Fruit fly (Drosophila melanogaster) whole organism, embryonic: ENCODE measurements around the gene Sr-CI.

ENCODE experiments used
- Atf3 ChIP-seq: fragments of 200-800 bp; sonication (Bioruptor generic); optimal IDR thresholded peaks from 3 replicates; lab custom pipeline; 2016; ENCODE audit warnings: missing biosample characterization, missing genetic modification characterization
- B-H1 ChIP-seq: fragments of 200-800 bp; sonication (Bioruptor generic); IDR thresholded peaks from 3 replicates; pipeline ENCODE4 v1.3.6; 2022; ENCODE audit warnings: missing biosample characterization, missing genetic modification characterization
- Bgb ChIP-seq: fragments of 200-800 bp; sonication (Bioruptor generic); IDR thresholded peaks from 2 replicates; pipeline ENCODE4 v1.3.6; 2022; ENCODE audit warnings: missing biosample characterization, missing genetic modification characterization; ENCODE audit not compliant: partially characterized antibody
- C15 ChIP-seq: fragments of 200-800 bp; sonication (Bioruptor generic); IDR thresholded peaks from 3 replicates; pipeline ENCODE4 v1.3.6; 2022; ENCODE audit warnings: missing biosample characterization, missing genetic modification characterization
- CG10366 ChIP-seq: fragments of 200-800 bp; sonication (Bioruptor generic); IDR thresholded peaks from 2 replicates; pipeline ENCODE4 v1.3.6; 2022; ENCODE audit warnings: missing biosample characterization, missing genetic modification characterization
- CG11398 ChIP-seq: fragments of 200-800 bp; sonication (Bioruptor generic); optimal IDR thresholded peaks from 2 replicates; lab custom pipeline; 2016; ENCODE audit warnings: missing biosample characterization, missing genetic modification characterization
- CG12071 ChIP-seq: fragments of 200-800 bp; sonication (Bioruptor generic); optimal IDR thresholded peaks from 3 replicates; lab custom pipeline; 2018; ENCODE audit warnings: missing biosample characterization, mild to moderate bottlenecking, missing genetic modification characterization
- CG14710 ChIP-seq: fragments of 200-800 bp; sonication (Bioruptor generic); optimal IDR thresholded peaks from 3 replicates; lab custom pipeline; 2019; ENCODE audit warnings: missing biosample characterization, mild to moderate bottlenecking, missing genetic modification characterization, moderate library complexity
- CG15011 ChIP-seq: fragments of 200-800 bp; sonication (Bioruptor generic); optimal IDR thresholded peaks from 3 replicates; lab custom pipeline; 2018; ENCODE audit warnings: missing biosample characterization, mild to moderate bottlenecking, missing genetic modification characterization
- CG15073 ChIP-seq: fragments of 200-800 bp; sonication (Bioruptor generic); optimal IDR thresholded peaks from 2 replicates; lab custom pipeline; 2016; ENCODE audit warnings: missing biosample characterization, missing genetic modification characterization
- CG1602 ChIP-seq: fragments of 200-800 bp; sonication (Bioruptor generic); optimal IDR thresholded peaks from 3 replicates; lab custom pipeline; 2016; ENCODE audit warnings: missing biosample characterization, missing genetic modification characterization
- CG16779 ChIP-seq: fragments of 200-800 bp; sonication (Bioruptor generic); IDR thresholded peaks from 2 replicates; pipeline ENCODE4 v1.3.6; 2022; ENCODE audit warnings: missing biosample characterization, missing genetic modification characterization
- CG16813 ChIP-seq: fragments of 200-800 bp; sonication (Bioruptor generic); IDR thresholded peaks from 3 replicates; pipeline ENCODE4 v1.3.6; 2022; ENCODE audit warnings: missing biosample characterization, missing genetic modification characterization; ENCODE audit not compliant: partially characterized antibody
- CG17802 ChIP-seq: fragments of 200-800 bp; sonication (Bioruptor generic); optimal IDR thresholded peaks from 2 replicates; lab custom pipeline; 2018; ENCODE audit warnings: missing biosample characterization, mild to moderate bottlenecking, missing genetic modification characterization, moderate library complexity
- CG2199 ChIP-seq: fragments of 200-800 bp; sonication (Bioruptor generic); IDR thresholded peaks from 3 replicates; pipeline ENCODE4 v1.3.6; 2022; ENCODE audit warnings: missing biosample characterization, missing genetic modification characterization
- CG2712 ChIP-seq: fragments of 200-800 bp; optimal IDR thresholded peaks from 3 replicates; lab custom pipeline; 2019; ENCODE audit warnings: missing biosample characterization, mild to moderate bottlenecking, missing genetic modification characterization, moderate library complexity
- CG31441 ChIP-seq: fragments of 200-800 bp; sonication (Bioruptor generic); IDR thresholded peaks from 2 replicates; pipeline ENCODE4 v1.3.6; 2022; ENCODE audit warnings: missing biosample characterization, missing genetic modification characterization
- CG33213 ChIP-seq: fragments of 200-800 bp; sonication (Bioruptor generic); optimal IDR thresholded peaks from 3 replicates; lab custom pipeline; 2016; ENCODE audit warnings: missing biosample characterization, missing genetic modification characterization
- CG3838 ChIP-seq: fragments of 200-800 bp; sonication (Bioruptor generic); optimal IDR thresholded peaks from 3 replicates; lab custom pipeline; 2016; ENCODE audit warnings: missing biosample characterization, missing genetic modification characterization
- CG4328 ChIP-seq: fragments of 200-800 bp; sonication (Bioruptor generic); optimal IDR thresholded peaks from 3 replicates; lab custom pipeline; 2017; ENCODE audit warnings: missing biosample characterization, missing genetic modification reagents, missing genetic modification characterization
- CG6765 ChIP-seq: fragments of 200-800 bp; sonication (Bioruptor generic); optimal IDR thresholded peaks from 3 replicates; lab custom pipeline; 2017; ENCODE audit warnings: missing biosample characterization, mild to moderate bottlenecking, missing genetic modification characterization
- CG6813 ChIP-seq: fragments of 200-800 bp; sonication (Bioruptor generic); optimal IDR thresholded peaks from 2 replicates; lab custom pipeline; 2017; ENCODE audit warnings: missing biosample characterization, missing genetic modification characterization, mild to moderate bottlenecking, moderate library complexity, missing genetic modification reagents
- CG7357 ChIP-seq: fragments of 200-800 bp; sonication (Bioruptor generic); IDR thresholded peaks from 3 replicates; pipeline ENCODE4 v1.3.6; 2022; ENCODE audit warnings: missing biosample characterization, missing genetic modification characterization
- Dip3 ChIP-seq: fragments of 200-800 bp; sonication (Bioruptor generic); optimal IDR thresholded peaks from 3 replicates; lab custom pipeline; 2016; ENCODE audit warnings: missing biosample characterization, missing genetic modification characterization
- E2f1 ChIP-seq: fragments of 200-800 bp; sonication (Bioruptor generic); IDR thresholded peaks from 2 replicates; pipeline ENCODE4 v1.3.6; 2022; ENCODE audit warnings: missing biosample characterization, missing genetic modification characterization
- Fer1 ChIP-seq: fragments of 200-800 bp; sonication (Bioruptor generic); optimal IDR thresholded peaks from 2 replicates; lab custom pipeline; 2017; ENCODE audit warnings: missing biosample characterization, mild to moderate bottlenecking, missing genetic modification characterization
- HmgD ChIP-seq: fragments of 200-800 bp; sonication (Bioruptor generic); optimal IDR thresholded peaks from 3 replicates; lab custom pipeline; 2016; ENCODE audit warnings: missing biosample characterization, missing genetic modification characterization
- Hr78 ChIP-seq, 2 experiments: fragments of 200-800 bp in 1 of 2; fragments of >200 bp in 1 of 2; sonication (Bioruptor generic) in 1 of 2; optimal IDR thresholded peaks; 2 replicates each; lab custom pipeline; 2017 to 2019; ENCODE audit warnings: missing biosample characterization in 2 of 2, missing genetic modification characterization in 2 of 2, mild to moderate bottlenecking in 1 of 2, moderate library complexity in 1 of 2
- Lhr ChIP-seq: fragments of 200-800 bp; sonication (Bioruptor generic); optimal IDR thresholded peaks from 3 replicates; lab custom pipeline; 2017; ENCODE audit warnings: mild to moderate bottlenecking, missing biosample characterization, missing genetic modification reagents, missing genetic modification characterization
- NC2β ChIP-seq: fragments of 200-800 bp; sonication (Bioruptor generic); optimal IDR thresholded peaks from 2 replicates; lab custom pipeline; 2016; ENCODE audit warnings: missing biosample characterization, missing genetic modification characterization
- Optix ChIP-seq: fragments of 200-800 bp; sonication (Bioruptor generic); IDR thresholded peaks from 3 replicates; pipeline ENCODE4 v1.3.6; 2022; ENCODE audit warnings: missing biosample characterization, missing genetic modification characterization
- ab ChIP-seq: fragments of 200-800 bp; sonication (Bioruptor generic); optimal IDR thresholded peaks from 2 replicates; lab custom pipeline; 2016; ENCODE audit warnings: missing biosample characterization, missing genetic modification characterization
- bbx ChIP-seq: fragments of 200-800 bp; sonication (Bioruptor generic); IDR thresholded peaks from 2 replicates; pipeline ENCODE4 v1.3.6; 2022; ENCODE audit warnings: missing biosample characterization, missing genetic modification characterization; ENCODE audit not compliant: partially characterized antibody
- bcd ChIP-seq: fragments of 200-800 bp; sonication (Bioruptor generic); optimal IDR thresholded peaks from 2 replicates; lab custom pipeline; 2017; ENCODE audit warnings: missing biosample characterization, mild to moderate bottlenecking, missing genetic modification characterization
- crc ChIP-seq: fragments of 200-800 bp; sonication (Bioruptor generic); optimal IDR thresholded peaks from 2 replicates; lab custom pipeline; 2016; ENCODE audit warnings: missing biosample characterization, missing genetic modification characterization
- cwo ChIP-seq: fragments of 200-800 bp; sonication (Bioruptor generic); optimal IDR thresholded peaks from 3 replicates; lab custom pipeline; 2017; ENCODE audit warnings: missing biosample characterization, missing genetic modification characterization, mild to moderate bottlenecking, moderate library complexity, missing genetic modification reagents
- dan ChIP-seq: fragments of 200-800 bp; sonication (Bioruptor generic); IDR thresholded peaks from 2 replicates; pipeline ENCODE4 v1.3.6; 2022; ENCODE audit warnings: missing biosample characterization, missing genetic modification characterization
- eve ChIP-seq, 2 experiments: fragments of >200 bp; optimal IDR thresholded peaks; 2 replicates each; lab custom pipeline; 2017; ENCODE audit warnings: missing biosample characterization in 2 of 2, missing genetic modification characterization in 2 of 2
- grau ChIP-seq: fragments of 200-800 bp; optimal IDR thresholded peaks from 3 replicates; lab custom pipeline; 2019; ENCODE audit warnings: missing biosample characterization, mild to moderate bottlenecking, missing genetic modification characterization, moderate library complexity
- gro ChIP-seq: fragments of 200-800 bp; sonication (Bioruptor generic); optimal IDR thresholded peaks from 2 replicates; lab custom pipeline; 2016; ENCODE audit warnings: missing biosample characterization, missing genetic modification characterization
- gsb ChIP-seq: fragments of 200-800 bp; sonication (Bioruptor generic); IDR thresholded peaks from 2 replicates; pipeline ENCODE4 v1.3.6; 2022; ENCODE audit warnings: missing biosample characterization, missing genetic modification characterization
- h ChIP-seq: fragments of >200 bp; optimal IDR thresholded peaks from 2 replicates; lab custom pipeline; 2017
- ken ChIP-seq: fragments of 200-800 bp; sonication (Bioruptor generic); IDR thresholded peaks from 3 replicates; pipeline ENCODE4 v1.3.6; 2022; ENCODE audit warnings: missing biosample characterization, missing genetic modification characterization
- nau ChIP-seq: fragments of 200-800 bp; sonication (Bioruptor generic); optimal IDR thresholded peaks from 3 replicates; lab custom pipeline; 2017; ENCODE audit warnings: missing biosample characterization, mild to moderate bottlenecking, missing genetic modification characterization, missing genetic modification reagents
- oc ChIP-seq: fragments of 200-800 bp; sonication (Bioruptor generic); optimal IDR thresholded peaks from 2 replicates; lab custom pipeline; 2018; ENCODE audit warnings: missing biosample characterization, mild to moderate bottlenecking, missing genetic modification characterization, moderate library complexity
- pho ChIP-seq: fragments of 200-800 bp; sonication (Bioruptor generic); optimal IDR thresholded peaks from 2 replicates; lab custom pipeline; 2016; ENCODE audit warnings: missing biosample characterization, missing genetic modification characterization
- row ChIP-seq: fragments of 200-800 bp; sonication (Bioruptor generic); IDR thresholded peaks from 3 replicates; pipeline ENCODE4 v1.3.6; 2022; ENCODE audit warnings: missing biosample characterization, missing genetic modification characterization
- sens ChIP-seq: fragments of 200-800 bp; sonication (Bioruptor generic); peaks from one replicate; lab custom pipeline; 2016; ENCODE audit warnings: missing biosample characterization, missing genetic modification characterization
- so ChIP-seq: fragments of 200-800 bp; sonication (Bioruptor generic); IDR thresholded peaks from 3 replicates; pipeline ENCODE4 v1.3.6; 2022; ENCODE audit warnings: missing biosample characterization, missing genetic modification characterization
- sqz ChIP-seq: fragments of 200-800 bp; sonication (Bioruptor generic); optimal IDR thresholded peaks from 3 replicates; lab custom pipeline; 2018; ENCODE audit warnings: missing biosample characterization, mild to moderate bottlenecking, missing genetic modification characterization
- vnd ChIP-seq: fragments of 200-800 bp; sonication (Bioruptor generic); IDR thresholded peaks from 3 replicates; pipeline ENCODE4 v1.3.6; 2022; ENCODE audit warnings: missing biosample characterization, missing genetic modification characterization; ENCODE audit not compliant: partially characterized antibody

Gene Sr-CI

DNA sequence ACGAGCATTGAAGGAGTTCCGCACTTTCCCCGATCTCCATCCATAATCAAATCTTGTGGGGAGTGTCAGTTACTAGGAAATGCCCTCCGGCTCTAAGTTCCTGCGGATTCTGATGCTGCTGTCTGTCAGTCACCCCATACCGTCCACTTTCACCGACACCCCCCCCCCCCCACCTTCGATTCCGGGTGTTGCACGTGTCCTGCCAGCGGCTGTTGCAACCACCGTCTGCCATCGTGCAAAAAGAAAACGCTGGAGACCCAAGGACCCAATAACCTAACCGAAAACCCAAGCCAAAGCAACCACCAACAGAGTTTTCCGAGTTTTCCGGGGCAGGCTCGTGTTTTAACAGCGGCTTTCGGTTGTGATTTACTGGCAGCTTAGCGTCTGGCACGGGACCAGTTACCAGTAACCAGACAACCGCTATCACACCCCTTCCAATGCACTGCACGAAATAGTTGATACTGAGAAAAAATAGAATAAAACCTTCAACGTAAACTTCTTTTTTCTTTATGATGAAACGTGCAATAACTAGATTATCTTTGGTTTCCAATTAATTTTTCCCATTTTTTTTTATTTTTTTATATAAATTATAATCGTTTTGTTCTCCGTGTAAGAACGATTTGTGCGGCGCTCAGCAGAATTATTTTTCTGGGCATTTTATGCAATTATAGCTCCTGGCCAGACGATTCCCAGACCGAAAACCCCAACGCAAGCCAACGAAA lies 3.3 kb downstream of the Sr-CI start (continued):
- TF ChIP-seq ken (GFP tag; lab: Robert Waterston, UW) (0 out of 3 replicates have a peak, but pooled peaks have one; percentile 52), CG10366 (GFP tag; lab: Robert Waterston, UW) (peak; percentile 40; the same call in 1 of the 2 replicates), Hr78 (GFP tag; optimal IDR thresholded peaks at IDR 0.05; lab: Kevin White, UChicago) (no peak), CG6765 (GFP tag; lab: Kevin White, UChicago) (no peak), so (GFP tag; lab: Robert Waterston, UW) (no peak), NC2β (GFP tag; lab: Kevin White, UChicago) (no peak), grau (tag; lab: Kevin White, UChicago) (peak; percentile 55), B-H1 (peak; percentile 55; the same call in 1 of the 3 replicates), CG15073 (GFP tag; lab: Kevin White, UChicago) (no peak), Atf3 (GFP tag; lab: Kevin White, UChicago) (no peak), CG16779 (no peak), row (GFP tag; lab: Robert Waterston, UW) (peak; percentile 76), Bgb (GFP tag; lab: Robert Waterston, UW) (no peak), CG4328 (GFP tag; lab: Kevin White, UChicago) (peak; percentile 30), crc (GFP tag; lab: Kevin White, UChicago) (no peak), CG6813 (peak; percentile 60), ab (GFP tag; lab: Kevin White, UChicago) (no peak), Fer1 (GFP tag; lab: Kevin White, UChicago) (peak; percentile 69), CG7357 (GFP tag; lab: Robert Waterston, UW) (no peak), h (no peak), Optix (GFP tag; lab: Robert Waterston, UW) (no peak), gsb (GFP tag; lab: Robert Waterston, UW) (no peak), CG17802 (tag; lab: Kevin White, UChicago) (peak; percentile 33), sqz (GFP tag; lab: Kevin White, UChicago) (peak; percentile 56), dan (GFP tag; lab: Robert Waterston, UW) (no peak), CG15011 (GFP tag; lab: Kevin White, UChicago) (no peak), bbx (no peak), CG2199 (GFP tag; lab: Robert Waterston, UW) (no peak), CG3838 (GFP tag; lab: Kevin White, UChicago) (no peak), C15 (GFP tag; lab: Robert Waterston, UW) (no peak), CG31441 (GFP tag; lab: Robert Waterston, UW) (peak; percentile 82), CG11398 (GFP tag; lab: Kevin White, UChicago) (no peak), Lhr (GFP tag; lab: Kevin White, UChicago) (peak; percentile 6), CG14710 (peak; percentile 82), gro (GFP tag; lab: Kevin White, UChicago) (no peak), cwo (GFP tag; lab: Kevin White, UChicago) (peak; percentile 28), pho (no peak), vnd (GFP tag; lab: Robert Waterston, UW) (no peak), oc (peak; percentile 51), nau (GFP tag; lab: Kevin White, UChicago) (no peak), CG12071 (GFP tag; lab: Kevin White, UChicago) (no peak), eve (GFP tag; optimal IDR thresholded peaks at IDR 0.05; lab: Kevin White, UChicago) (no peak), CG33213 (GFP tag; lab: Kevin White, UChicago) (peak; percentile 11), bcd (GFP tag; lab: Kevin White, UChicago) (peak; percentile 62), E2f1 (GFP tag; lab: Robert Waterston, UW) (peak; percentile 48), CG2712 (tag; lab: Kevin White, UChicago) (peak; percentile 87), Dip3 (GFP tag; lab: Kevin White, UChicago) (no peak), sens (GFP tag; lab: Kevin White, UChicago) (peak; percentile 83), HmgD (no peak), CG1602 (peak; percentile 35), CG16813 (GFP tag; lab: Robert Waterston, UW) (no peak)
